Worm (Caenorhabditis elegans) whole organism, L3 larva: Measurements from ENCODE around the gene F10E9.11.

Experiments
- R02D3.7 ChIP-seq: fragments of 150-350 bp; optimal IDR thresholded peaks from 2 replicates; lab custom pipeline; 2014; ENCODE audit warnings: missing biosample characterization, missing genetic modification characterization
- ZK546.5 ChIP-seq: sonication (generic microtip); optimal IDR thresholded peaks from 2 replicates; lab custom pipeline; 2017; ENCODE audit warnings: missing biosample characterization, missing genetic modification characterization
- aly-2 ChIP-seq: fragments of 150-350 bp; optimal IDR thresholded peaks from 2 replicates; lab custom pipeline; 2014; ENCODE audit warnings: missing biosample characterization, missing genetic modification characterization
- ama-1 ChIP-seq: fragments of 150-350 bp; optimal IDR thresholded peaks from 2 replicates; lab custom pipeline; 2018
- ceh-16 ChIP-seq: sonication (generic microtip); optimal IDR thresholded peaks from 2 replicates; lab custom pipeline; 2017; ENCODE audit warnings: missing biosample characterization, missing genetic modification characterization
- ceh-28 ChIP-seq: fragments of 150-350 bp; optimal IDR thresholded peaks from 2 replicates; lab custom pipeline; 2014; ENCODE audit warnings: missing biosample characterization, missing genetic modification reagents, missing genetic modification characterization
- ceh-82 ChIP-seq: fragments of 150-350 bp; optimal IDR thresholded peaks from 2 replicates; lab custom pipeline; 2014; ENCODE audit warnings: missing biosample characterization, missing genetic modification characterization
- ceh-9 ChIP-seq: sonication (generic microtip); optimal IDR thresholded peaks from 2 replicates; lab custom pipeline; 2018; ENCODE audit warnings: missing biosample characterization, missing genetic modification characterization
- daf-12 ChIP-seq: fragments of 150-350 bp; optimal IDR thresholded peaks from 2 replicates; lab custom pipeline; 2014; ENCODE audit warnings: missing biosample characterization, missing genetic modification reagents, missing genetic modification characterization
- egl-27 ChIP-seq: sonication (generic microtip); optimal IDR thresholded peaks from 4 replicates; lab custom pipeline; 2017; ENCODE audit warnings: missing biosample characterization, missing genetic modification reagents, missing genetic modification characterization
- egl-5 ChIP-seq: fragments of 150-350 bp; optimal IDR thresholded peaks from 2 replicates; lab custom pipeline; 2017; ENCODE audit warnings: missing biosample characterization, missing genetic modification reagents, missing genetic modification characterization, inconsistent platforms
- elt-1 ChIP-seq: fragments of 150-350 bp; optimal IDR thresholded peaks from 2 replicates; lab custom pipeline; 2014; ENCODE audit warnings: missing biosample characterization, missing genetic modification characterization
- elt-2 ChIP-seq: sonication (generic microtip); optimal IDR thresholded peaks from 2 replicates; lab custom pipeline; 2016; ENCODE audit warnings: missing genetic modification reagents, mild to moderate bottlenecking, missing genetic modification characterization, missing compliant biosample characterization
- elt-3 ChIP-seq, 3 experiments: fragments of 150-350 bp in 1 of 3; sonication (generic microtip) in 2 of 3; optimal IDR thresholded peaks; 2 replicates in 2 of 3; 4 replicates in 1 of 3; lab custom pipeline; 2014 to 2017; ENCODE audit warnings: missing biosample characterization in 3 of 3, missing genetic modification characterization in 3 of 3
- eor-1 ChIP-seq, 2 experiments: fragments of 150-350 bp; optimal IDR thresholded peaks; 2 replicates each; lab custom pipeline; 2014 to 2018; ENCODE audit warnings: missing biosample characterization in 2 of 2, missing genetic modification characterization in 2 of 2
- fkh-10 ChIP-seq: sonication (generic microtip); optimal IDR thresholded peaks from 2 replicates; lab custom pipeline; 2017; ENCODE audit warnings: missing biosample characterization, missing genetic modification reagents, missing genetic modification characterization
- fkh-2 ChIP-seq: fragments of 150-350 bp; optimal IDR thresholded peaks from 2 replicates; lab custom pipeline; 2014; ENCODE audit warnings: missing biosample characterization, missing genetic modification reagents, missing genetic modification characterization
- fos-1 ChIP-seq: fragments of 150-350 bp; optimal IDR thresholded peaks from 2 replicates; lab custom pipeline; 2014; ENCODE audit warnings: missing biosample characterization, missing genetic modification characterization
- hmg-11 ChIP-seq: sonication (generic microtip); optimal IDR thresholded peaks from 2 replicates; lab custom pipeline; 2016; ENCODE audit warnings: missing genetic modification characterization, missing compliant biosample characterization
- jun-1 ChIP-seq: fragments of 150-350 bp; optimal IDR thresholded peaks from 2 replicates; lab custom pipeline; 2014; ENCODE audit warnings: missing biosample characterization, missing genetic modification reagents, missing genetic modification characterization
- lin-15B ChIP-seq: fragments of 150-350 bp; optimal IDR thresholded peaks from 2 replicates; lab custom pipeline; 2014; ENCODE audit warnings: missing biosample characterization, missing genetic modification characterization
- lin-39 ChIP-seq: fragments of 150-350 bp; optimal IDR thresholded peaks from 2 replicates; lab custom pipeline; 2018; ENCODE audit warnings: missing biosample characterization, missing genetic modification reagents, missing genetic modification characterization
- lsy-12 ChIP-seq: sonication (generic microtip); optimal IDR thresholded peaks from 2 replicates; lab custom pipeline; 2016; ENCODE audit warnings: mild to moderate bottlenecking, missing genetic modification characterization, missing compliant biosample characterization
- mdl-1 ChIP-seq: fragments of 150-350 bp; optimal IDR thresholded peaks from 2 replicates; lab custom pipeline; 2014; ENCODE audit warnings: missing biosample characterization, missing genetic modification characterization
- mml-1 ChIP-seq: fragments of 150-350 bp; sonication (generic microtip); optimal IDR thresholded peaks from 3 replicates; lab custom pipeline; 2014; ENCODE audit warnings: missing biosample characterization, missing genetic modification characterization
- nfya-1 ChIP-seq: sonication (generic microtip); optimal IDR thresholded peaks from 2 replicates; lab custom pipeline; 2017; ENCODE audit warnings: missing genetic modification characterization, mild to moderate bottlenecking, missing compliant biosample characterization, antibody characterized with exemption, moderate library complexity; ENCODE audit not compliant: insufficient read depth
- nhr-11 ChIP-seq: fragments of 150-350 bp; optimal IDR thresholded peaks from 2 replicates; lab custom pipeline; 2014; ENCODE audit warnings: missing biosample characterization, missing genetic modification characterization
- nhr-12 ChIP-seq: fragments of 150-350 bp; optimal IDR thresholded peaks from 2 replicates; lab custom pipeline; 2014; ENCODE audit warnings: missing biosample characterization, missing genetic modification characterization
- nhr-23 ChIP-seq: fragments of 150-350 bp; optimal IDR thresholded peaks from 2 replicates; lab custom pipeline; 2014; ENCODE audit warnings: missing biosample characterization, missing genetic modification reagents, missing genetic modification characterization
- nhr-237 ChIP-seq: fragments of 150-350 bp; optimal IDR thresholded peaks from 2 replicates; lab custom pipeline; 2014; ENCODE audit warnings: missing biosample characterization, missing genetic modification characterization
- nhr-25 ChIP-seq: sonication (generic microtip); optimal IDR thresholded peaks from 2 replicates; lab custom pipeline; 2017; ENCODE audit warnings: missing biosample characterization, missing genetic modification characterization
- nhr-28 ChIP-seq: fragments of 150-350 bp; optimal IDR thresholded peaks from 2 replicates; lab custom pipeline; 2014; ENCODE audit warnings: missing biosample characterization, missing genetic modification characterization
- nhr-43 ChIP-seq: sonication (generic microtip); optimal IDR thresholded peaks from 2 replicates; lab custom pipeline; 2016; ENCODE audit warnings: mild to moderate bottlenecking, missing genetic modification characterization, missing compliant biosample characterization; ENCODE audit not compliant: poor library complexity, severe bottlenecking
- nhr-67 ChIP-seq: fragments of 150-350 bp; optimal IDR thresholded peaks from 2 replicates; lab custom pipeline; 2014; ENCODE audit warnings: missing biosample characterization, missing genetic modification characterization
- nhr-76 ChIP-seq: fragments of 150-350 bp; sonication (generic microtip); optimal IDR thresholded peaks from 5 replicates; lab custom pipeline; 2014; ENCODE audit warnings: missing biosample characterization, missing genetic modification characterization
- nhr-77 ChIP-seq: fragments of 150-350 bp; optimal IDR thresholded peaks from 2 replicates; lab custom pipeline; 2014; ENCODE audit warnings: missing biosample characterization, missing genetic modification characterization
- pha-4 ChIP-seq: fragments of 150-350 bp; optimal IDR thresholded peaks from 2 replicates; lab custom pipeline; 2014; ENCODE audit warnings: missing biosample characterization, missing genetic modification reagents, missing genetic modification characterization
- pqm-1 ChIP-seq: fragments of 150-350 bp; optimal IDR thresholded peaks from 2 replicates; lab custom pipeline; 2017; ENCODE audit warnings: missing biosample characterization, missing genetic modification characterization, inconsistent platforms
- sea-2 ChIP-seq: fragments of 150-350 bp; sonication (generic microtip); optimal IDR thresholded peaks from 4 replicates; lab custom pipeline; 2014; ENCODE audit warnings: missing biosample characterization, missing genetic modification reagents, missing genetic modification characterization
- skn-1 ChIP-seq: fragments of 150-350 bp; optimal IDR thresholded peaks from 2 replicates; lab custom pipeline; 2014; ENCODE audit warnings: missing biosample characterization, missing genetic modification characterization
- snpc-4 ChIP-seq: fragments of 150-350 bp; optimal IDR thresholded peaks from 2 replicates; lab custom pipeline; 2014; ENCODE audit warnings: missing biosample characterization, missing genetic modification characterization
- tbx-2 ChIP-seq: sonication (generic microtip); optimal IDR thresholded peaks from 2 replicates; lab custom pipeline; 2016; ENCODE audit warnings: mild to moderate bottlenecking, missing genetic modification characterization, missing compliant biosample characterization
- unc-39 ChIP-seq: sonication (generic microtip); optimal IDR thresholded peaks from 4 replicates; lab custom pipeline; 2017; ENCODE audit warnings: missing biosample characterization, missing genetic modification characterization
- unc-62 ChIP-seq: fragments of 150-350 bp; sonication (generic microtip); optimal IDR thresholded peaks from 4 replicates; lab custom pipeline; 2014; ENCODE audit warnings: missing biosample characterization, missing genetic modification reagents, missing genetic modification characterization
- zag-1 ChIP-seq: fragments of 150-350 bp; optimal IDR thresholded peaks from 2 replicates; lab custom pipeline; 2014; ENCODE audit warnings: missing biosample characterization, missing genetic modification characterization
- ztf-11 ChIP-seq: fragments of 150-350 bp; optimal IDR thresholded peaks from 2 replicates; lab custom pipeline; 2014; ENCODE audit warnings: missing biosample characterization, missing genetic modification characterization
- ztf-4 ChIP-seq: fragments of 150-350 bp; optimal IDR thresholded peaks from 2 replicates; lab custom pipeline; 2014; ENCODE audit warnings: missing biosample characterization, missing genetic modification characterization

The F10E9.11 gene

DNA sequence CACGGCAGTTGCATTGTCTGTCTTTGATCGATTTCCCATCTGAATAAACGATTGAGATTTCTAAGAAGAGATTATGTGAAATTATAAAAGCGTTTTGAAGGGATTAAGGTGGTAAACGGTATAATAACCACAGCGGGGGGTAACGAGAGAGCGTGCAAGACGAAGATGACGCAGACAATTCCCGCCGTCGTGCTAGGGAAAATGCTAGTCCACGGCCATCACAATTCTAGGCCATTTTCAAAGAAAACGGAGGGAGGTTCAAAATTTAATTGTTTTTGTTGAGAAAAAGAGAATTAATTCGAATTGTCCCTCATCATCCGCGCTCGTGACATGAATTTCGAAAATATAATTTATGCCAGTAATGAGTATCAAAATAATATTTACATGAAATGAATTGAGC lies at the start of gene F10E9.11:
F10E9.11 (minus strand) TSS at position 161 of the 400 bp plus-strand sequence.
- TF ChIP-seq fos-1: no peak
- TF ChIP-seq lin-39: peak; percentile 40
- TF ChIP-seq ceh-9 (tag; lab: Kevin White, UChicago): no peak
- TF ChIP-seq unc-39: no peak
- no peak for TF ChIP-seq ZK546.5
- TF ChIP-seq nhr-43 (tag; lab: Kevin White, UChicago): peak; percentile 83
- no peak for TF ChIP-seq unc-62
- TF ChIP-seq egl-27 (tag; lab: Kevin White, UChicago): no peak
- TF ChIP-seq eor-1 (tag; optimal IDR thresholded peaks at IDR 0.05; lab: Kevin White, UChicago): no peak
- no peak for TF ChIP-seq fkh-2 (tag; lab: Kevin White, UChicago)
- peak; percentile 76 for TF ChIP-seq snpc-4
- TF ChIP-seq ama-1: peak; percentile 20
- TF ChIP-seq sea-2 (GFP tag; lab: Kevin White, UChicago): no peak
- TF ChIP-seq mml-1 (tag; lab: Kevin White, UChicago): no peak
- TF ChIP-seq nhr-28 (tag; lab: Kevin White, UChicago): no peak
- no peak for TF ChIP-seq ceh-82 (tag; lab: Kevin White, UChicago)
- TF ChIP-seq nhr-23 (tag; lab: Kevin White, UChicago): peak; percentile 84
- peak; percentile 84 for TF ChIP-seq pha-4
- TF ChIP-seq jun-1 (tag; lab: Kevin White, UChicago): no peak
- TF ChIP-seq nhr-237 (tag; lab: Kevin White, UChicago): no peak
- no peak for TF ChIP-seq zag-1 (tag; lab: Kevin White, UChicago)
- TF ChIP-seq nhr-76 (tag; lab: Kevin White, UChicago): no peak
- peak; percentile 2 for TF ChIP-seq elt-2 (tag; lab: Kevin White, UChicago)
- TF ChIP-seq daf-12 (tag; lab: Kevin White, UChicago): no peak
- peak; percentile 2 for TF ChIP-seq pqm-1 (tag; lab: Kevin White, UChicago)
- no peak for TF ChIP-seq elt-3 (tag; optimal IDR thresholded peaks at IDR 0.05; lab: Kevin White, UChicago)
- no peak for TF ChIP-seq ztf-4
- no peak for TF ChIP-seq mdl-1 (tag; lab: Kevin White, UChicago)
- no peak for TF ChIP-seq nhr-77 (tag; lab: Kevin White, UChicago)
- TF ChIP-seq ceh-16 (tag; lab: Kevin White, UChicago): no peak
- peak; percentile 76 for TF ChIP-seq nhr-25 (tag; lab: Kevin White, UChicago)
- TF ChIP-seq ztf-11: no peak
- TF ChIP-seq skn-1 (tag; lab: Kevin White, UChicago): no peak
- peak; percentile 55 for TF ChIP-seq R02D3.7 (tag; lab: Kevin White, UChicago)
- TF ChIP-seq nhr-67 (tag; lab: Kevin White, UChicago): no peak
- peak; percentile 86 for TF ChIP-seq nfya-1 (tag; lab: Kevin White, UChicago)
- no peak for TF ChIP-seq aly-2 (tag; lab: Kevin White, UChicago)
- TF ChIP-seq hmg-11 (tag; lab: Kevin White, UChicago): peak; percentile 61
- TF ChIP-seq tbx-2 (tag; lab: Kevin White, UChicago): no peak
- no peak for TF ChIP-seq elt-1 (tag; lab: Kevin White, UChicago)
- TF ChIP-seq fkh-10 (GFP tag; lab: Kevin White, UChicago): no peak
- no peak for TF ChIP-seq nhr-12 (tag; lab: Kevin White, UChicago)
- peak; percentile 26 for TF ChIP-seq ceh-28 (tag; lab: Kevin White, UChicago)
- peak; percentile 84 for TF ChIP-seq lin-15B
- TF ChIP-seq nhr-11 (tag; lab: Kevin White, UChicago): no peak
- TF ChIP-seq lsy-12 (tag; lab: Kevin White, UChicago): peak; percentile 50
- TF ChIP-seq egl-5 (tag; lab: Kevin White, UChicago): peak; percentile 64
